Worm (Caenorhabditis elegans): Measurements from ENCODE around the gene F46F5.5.

- TF ChIP-seq ztf-11 (tag; optimal IDR thresholded peaks at IDR 0.05) (no peak), efl-1 (optimal IDR thresholded peaks at IDR 0.05) (no peak), efl-1 (GFP tag; optimal IDR thresholded peaks at IDR 0.05 in 1 of 2) (no peak), lin-13 (GFP tag; optimal IDR thresholded peaks at IDR 0.05) (no peak), ama-1 (optimal IDR thresholded peaks at IDR 0.05) (no peak), nhr-11 (tag; optimal IDR thresholded peaks at IDR 0.05) (no peak), sup-37 (GFP tag; optimal IDR thresholded peaks at IDR 0.05) (no peak), unc-62 (GFP tag; optimal IDR thresholded peaks at IDR 0.05) (no peak)
Measured at ce11 chrII:840131-840530, 27.3 kb upstream of the F46F5.5 start, which contains the start of gene clc-33.
